Worm (Caenorhabditis elegans) whole organism, dauer: ENCODE data around the gene K08E5.1.

ENCODE experiments used
- unc-62 ChIP-seq: sonication (generic microtip); optimal IDR thresholded peaks from 2 replicates; lab custom pipeline; 2017; ENCODE audit warnings: missing biosample characterization, missing genetic modification reagents, missing genetic modification characterization

Gene K08E5.1

DNA sequence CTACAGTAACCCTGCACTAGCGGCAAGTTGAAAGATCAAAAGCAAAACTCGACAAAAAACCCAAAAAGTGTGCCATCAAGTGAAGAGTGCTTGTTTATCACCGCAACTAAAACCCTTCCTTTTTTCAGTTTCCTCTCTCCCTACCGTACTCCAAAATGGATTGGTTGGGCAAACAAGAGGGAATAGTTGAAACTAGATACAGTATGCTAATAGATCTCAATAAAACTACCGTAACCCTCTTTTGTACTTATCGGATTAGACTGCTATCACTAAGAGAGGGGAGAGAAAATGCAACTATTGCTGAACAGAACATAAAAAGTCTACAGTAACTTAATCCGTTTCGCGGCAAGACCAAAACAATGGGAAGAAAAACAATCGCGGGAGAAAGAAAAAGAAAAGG lies 51.2 kb downstream of the K08E5.1 start:
- TF ChIP-seq unc-62 (GFP tag; lab: Kevin White, UChicago) = no peak

DNA sequence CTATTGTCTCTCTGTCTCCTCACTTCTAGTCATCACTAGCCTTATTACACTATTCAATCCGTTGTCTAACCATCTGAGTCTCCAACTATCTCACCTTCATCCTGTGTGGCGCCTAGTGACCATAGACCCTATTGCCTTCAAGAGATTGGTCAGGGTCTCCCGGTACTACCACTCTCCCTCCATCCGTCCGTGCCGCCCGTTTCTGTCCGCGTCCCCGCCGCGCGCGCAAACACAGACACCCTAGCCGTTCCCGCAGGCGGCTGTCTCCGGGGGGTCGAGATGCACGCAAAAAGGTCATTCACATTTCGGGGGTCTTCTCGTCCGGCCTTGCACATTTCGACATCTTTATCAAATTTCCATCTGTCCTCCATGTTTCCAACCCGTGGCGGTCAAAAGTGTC lies 52.1 kb downstream of the K08E5.1 start:
- TF ChIP-seq unc-62 (GFP tag; lab: Kevin White, UChicago) = no peak

ce11 chrIII:10093093-10093492 lies 53.5 kb downstream of the K08E5.1 start:
- TF ChIP-seq unc-62 (GFP tag; lab: Kevin White, UChicago) = no peak
